Fruit fly (Drosophila melanogaster): ENCODE results near the gene Gbeta13F.
A peak's percentile ranks its signal among the peaks of the same experiment; 100 is the strongest.

The Gbeta13F gene

dm6 chrX:15860479-15860878 is 564 bp downstream of the Gbeta13F start (continued):
- TF ChIP-seq sob (GFP tag; IDR thresholded peaks at IDR 0.05) (peak; percentile 54; the same call in 1 of the 2 replicates), CG11085 (GFP tag; IDR thresholded peaks at IDR 0.05) (no peak), rib (GFP tag; IDR thresholded peaks at IDR 0.05) (peak; percentile 53; the same call in 1 of the 2 replicates), Dll (GFP tag; IDR thresholded peaks at IDR 0.05; ENCODE audit: partially characterized antibody) (no peak), Kr (GFP tag; optimal IDR thresholded peaks at IDR 0.05) (no peak), chm (GFP tag; IDR thresholded peaks at IDR 0.05) (0 out of 2 replicates have a peak, but pooled peaks have one; percentile 62), hbn (GFP tag; IDR thresholded peaks at IDR 0.05; ENCODE audit: partially characterized antibody) (0 out of 2 replicates have a peak, but pooled peaks have one; percentile 21), zfh1 (GFP tag; IDR thresholded peaks at IDR 0.05) (0 out of 3 replicates have a peak, but pooled peaks have one; percentile 31), Hr51 (GFP tag; optimal IDR thresholded peaks at IDR 0.05) (no peak), CG34376 (GFP tag; optimal IDR thresholded peaks at IDR 0.05) (peak; percentile 70), CG1024 (GFP tag; IDR thresholded peaks at IDR 0.05) (no peak), sd (tag; optimal IDR thresholded peaks at IDR 0.05) (peak; percentile 45), Dref (GFP tag; IDR thresholded peaks at IDR 0.05) (peak; percentile 37; the same call in 1 of the 2 replicates), Deaf1 (tag; optimal IDR thresholded peaks at IDR 0.05) (peak; percentile 7), bbx (GFP tag; IDR thresholded peaks at IDR 0.05; ENCODE audit: partially characterized antibody) (peak; percentile 31; the same call in 1 of the 2 replicates), dmrt11E (tag; optimal IDR thresholded peaks at IDR 0.05) (no peak), nom (GFP tag; optimal IDR thresholded peaks at IDR 0.05) (peak; percentile 74), sqz (GFP tag; optimal IDR thresholded peaks at IDR 0.05) (peak; percentile 99), CG10543 (GFP tag; optimal IDR thresholded peaks at IDR 0.05) (peak; percentile 57), BtbVII (GFP tag; optimal IDR thresholded peaks at IDR 0.05) (peak; percentile 30), Dp (GFP tag; optimal IDR thresholded peaks at IDR 0.05) (no peak), CG12299 (tag; optimal IDR thresholded peaks at IDR 0.05) (no peak), abd-A (tag; optimal IDR thresholded peaks at IDR 0.05) (peak; percentile 63), CG8359 (GFP tag; optimal IDR thresholded peaks at IDR 0.05; ENCODE audit: borderline replicate concordance) (no peak), ap (GFP tag; IDR thresholded peaks at IDR 0.05) (no peak), chn (GFP tag; optimal IDR thresholded peaks at IDR 0.05) (peak; percentile 6), lilli (GFP tag; optimal IDR thresholded peaks at IDR 0.05) (peak; percentile 19), CG8944 (GFP tag; optimal IDR thresholded peaks at IDR 0.05) (no peak), schlank (tag; optimal IDR thresholded peaks at IDR 0.05) (no peak), CG15514 (GFP tag; optimal IDR thresholded peaks at IDR 0.05) (peak; percentile 24), sens (GFP tag) (peak; percentile 77), CG7987 (GFP tag; optimal IDR thresholded peaks at IDR 0.05) (no peak), lab (GFP tag; optimal IDR thresholded peaks at IDR 0.05) (peak; percentile 47), CG2199 (GFP tag; IDR thresholded peaks at IDR 0.05) (peak; percentile 82), Fer1 (GFP tag; optimal IDR thresholded peaks at IDR 0.05) (peak; percentile 31), CG6791 (GFP tag; IDR thresholded peaks at IDR 0.05; ENCODE audit: partially characterized antibody) (0 out of 3 replicates have a peak, but pooled peaks have one; percentile 27), CG42726 (GFP tag; IDR thresholded peaks at IDR 0.05; ENCODE audit: partially characterized antibody) (peak; percentile 79; the same call in 1 of the 2 replicates), CrebB (tag; optimal IDR thresholded peaks at IDR 0.05) (peak; percentile 7), CG9932 (GFP tag; IDR thresholded peaks at IDR 0.05) (0 out of 2 replicates have a peak, but pooled peaks have one; percentile 18), CG10366 (GFP tag; IDR thresholded peaks at IDR 0.05) (no peak), Meics (GFP tag; optimal IDR thresholded peaks at IDR 0.05) (no peak), CG8478 (optimal IDR thresholded peaks at IDR 0.05) (peak; percentile 96), Rfx (GFP tag; IDR thresholded peaks at IDR 0.05) (peak; percentile 44; the same call in 1 of the 2 replicates), CG10565 (GFP tag; optimal IDR thresholded peaks at IDR 0.05) (no peak), CG1529 (GFP tag; optimal IDR thresholded peaks at IDR 0.05) (peak; percentile 1), sug (tag; optimal IDR thresholded peaks at IDR 0.05) (peak; percentile 44), CG2120 (GFP tag; optimal IDR thresholded peaks at IDR 0.05) (peak; percentile 25), nerfin-2 (GFP tag; IDR thresholded peaks at IDR 0.05; ENCODE audit: partially characterized antibody) (peak; percentile 41; the same call in 1 of the 2 replicates), CG11504 (tag; optimal IDR thresholded peaks at IDR 0.05) (no peak)

Data from whole organism, embryonic.